Worm (Caenorhabditis elegans) whole organism, late embryonic: ENCODE results near the gene F55G1.7.

Experiments used
- C38D4.7 ChIP-seq: fragments of 200-800 bp; sonication (Bioruptor generic); optimal IDR thresholded peaks from 2 replicates; lab custom pipeline; 2018; ENCODE audit warnings: mild to moderate bottlenecking, missing genetic modification characterization, moderate library complexity, missing compliant biosample characterization
- ahr-1 ChIP-seq: sonication (generic microtip); optimal IDR thresholded peaks from 2 replicates; lab custom pipeline; 2016; ENCODE audit warnings: missing genetic modification characterization, missing compliant biosample characterization
- ceh-14 ChIP-seq: sonication (generic microtip); optimal IDR thresholded peaks from 2 replicates; lab custom pipeline; 2016; ENCODE audit warnings: missing genotype, missing genetic modification characterization, missing compliant biosample characterization
- ceh-22 ChIP-seq: sonication (generic microtip); optimal IDR thresholded peaks from 2 replicates; lab custom pipeline; 2017; ENCODE audit warnings: missing biosample characterization, missing genetic modification characterization
- ceh-30 ChIP-seq: fragments of 150-350 bp; optimal IDR thresholded peaks from 2 replicates; lab custom pipeline; 2014; ENCODE audit warnings: missing biosample characterization, missing genetic modification characterization
- ceh-31 ChIP-seq: sonication (generic microtip); optimal IDR thresholded peaks from 2 replicates; lab custom pipeline; 2016; ENCODE audit warnings: missing genetic modification characterization, missing compliant biosample characterization
- ceh-45 ChIP-seq: fragments of 200-800 bp; sonication (Bioruptor generic); IDR thresholded peaks from 2 replicates; pipeline ENCODE4 v1.3.6; 2022; ENCODE audit warnings: missing genetic modification reagents, missing genetic modification characterization, missing compliant biosample characterization
- ceh-48 ChIP-seq: sonication (generic microtip); optimal IDR thresholded peaks from 2 replicates; lab custom pipeline; 2016; ENCODE audit warnings: missing genetic modification characterization, inconsistent platforms, missing compliant biosample characterization
- ceh-9 ChIP-seq: sonication (generic microtip); optimal IDR thresholded peaks from 2 replicates; lab custom pipeline; 2016; ENCODE audit warnings: mild to moderate bottlenecking, missing genetic modification characterization, inconsistent platforms, missing compliant biosample characterization
- dmd-4 ChIP-seq: sonication (generic microtip); optimal IDR thresholded peaks from 2 replicates; lab custom pipeline; 2016; ENCODE audit warnings: borderline replicate concordance, missing genetic modification characterization, missing compliant biosample characterization
- dve-1 ChIP-seq: sonication (generic microtip); optimal IDR thresholded peaks from 2 replicates; lab custom pipeline; 2017; ENCODE audit warnings: antibody characterized with exemption, mild to moderate bottlenecking, missing genetic modification characterization, missing compliant biosample characterization
- elt-2 ChIP-seq: sonication (generic microtip); optimal IDR thresholded peaks from 2 replicates; lab custom pipeline; 2016; ENCODE audit warnings: missing genetic modification reagents, missing genetic modification characterization, missing compliant biosample characterization
- fkh-10 ChIP-seq: fragments of 150-350 bp; optimal IDR thresholded peaks from 2 replicates; lab custom pipeline; 2014; ENCODE audit warnings: missing biosample characterization, missing genetic modification reagents, missing genetic modification characterization
- fkh-6 ChIP-seq: sonication (generic microtip); optimal IDR thresholded peaks from 2 replicates; lab custom pipeline; 2016; ENCODE audit warnings: missing genetic modification characterization, missing compliant biosample characterization
- gmeb-2 ChIP-seq: sonication (generic microtip); optimal IDR thresholded peaks from 2 replicates; lab custom pipeline; 2016; ENCODE audit warnings: missing genetic modification characterization, inconsistent platforms, missing compliant biosample characterization
- hlh-15 ChIP-seq: sonication (generic microtip); optimal IDR thresholded peaks from 2 replicates; lab custom pipeline; 2016; ENCODE audit warnings: missing genetic modification characterization, missing compliant biosample characterization
- hlh-6 ChIP-seq: sonication (generic microtip); optimal IDR thresholded peaks from 2 replicates; lab custom pipeline; 2016; ENCODE audit warnings: missing genotype, missing genetic modification characterization, missing compliant biosample characterization
- hlh-8 ChIP-seq: sonication (generic microtip); optimal IDR thresholded peaks from 2 replicates; lab custom pipeline; 2016; ENCODE audit warnings: missing genotype, missing genetic modification characterization, missing compliant biosample characterization
- lin-11 ChIP-seq: fragments of 200-800 bp; sonication (Bioruptor generic); optimal IDR thresholded peaks from 2 replicates; lab custom pipeline; 2018; ENCODE audit warnings: mild to moderate bottlenecking, missing genetic modification characterization, missing compliant biosample characterization
- madf-2 ChIP-seq: sonication (generic microtip); optimal IDR thresholded peaks from 2 replicates; lab custom pipeline; 2017; ENCODE audit warnings: missing genetic modification characterization, missing compliant biosample characterization
- nhr-11 ChIP-seq: fragments of 150-350 bp; optimal IDR thresholded peaks from 2 replicates; lab custom pipeline; 2014; ENCODE audit warnings: missing biosample characterization, missing genetic modification characterization
- npax-4 ChIP-seq: sonication (generic microtip); optimal IDR thresholded peaks from 2 replicates; lab custom pipeline; 2016; ENCODE audit warnings: missing genetic modification characterization, missing compliant biosample characterization
- pha-2 ChIP-seq: sonication (generic microtip); optimal IDR thresholded peaks from 2 replicates; lab custom pipeline; 2017; ENCODE audit warnings: mild to moderate bottlenecking, missing genetic modification characterization, missing compliant biosample characterization
- pha-4 ChIP-seq: fragments of 150-350 bp; optimal IDR thresholded peaks from 2 replicates; lab custom pipeline; 2018; ENCODE audit warnings: missing biosample characterization, missing genetic modification reagents, missing genetic modification characterization
- pqm-1 ChIP-seq: sonication (generic microtip); optimal IDR thresholded peaks from 2 replicates; lab custom pipeline; 2016; ENCODE audit warnings: missing genetic modification characterization, missing compliant biosample characterization
- pros-1 ChIP-seq: fragments of 150-350 bp; optimal IDR thresholded peaks from 2 replicates; lab custom pipeline; 2014; ENCODE audit warnings: missing biosample characterization, missing genetic modification reagents, missing genetic modification characterization
- ref-2 ChIP-seq: sonication (generic microtip); optimal IDR thresholded peaks from 2 replicates; lab custom pipeline; 2016; ENCODE audit warnings: missing genetic modification characterization, missing compliant biosample characterization
- sox-2 ChIP-seq: fragments of 200-800 bp; sonication (Bioruptor generic); IDR thresholded peaks from 2 replicates; pipeline ENCODE4 v1.3.6; 2022; ENCODE audit warnings: missing genetic modification reagents, missing genetic modification characterization, missing compliant biosample characterization
- sox-4 ChIP-seq: sonication (generic microtip); optimal IDR thresholded peaks from 2 replicates; lab custom pipeline; 2017; ENCODE audit warnings: mild to moderate bottlenecking, missing genetic modification characterization, inconsistent platforms, missing compliant biosample characterization
- syd-9 ChIP-seq: sonication (generic microtip); optimal IDR thresholded peaks from 2 replicates; lab custom pipeline; 2016; ENCODE audit warnings: mild to moderate bottlenecking, missing genetic modification characterization, moderate library complexity, missing compliant biosample characterization
- tbx-2 ChIP-seq: sonication (generic microtip); optimal IDR thresholded peaks from 2 replicates; lab custom pipeline; 2016; ENCODE audit warnings: missing genetic modification characterization, missing compliant biosample characterization
- unc-3 ChIP-seq, 2 experiments: fragments of 200-800 bp in 1 of 2; sonication (Bioruptor generic) in 1 of 2; sonication (generic microtip) in 1 of 2; conservative IDR thresholded peaks in 1 of 2; optimal IDR thresholded peaks in 1 of 2; 2 replicates each; pipeline versions ENCODE4 v1.3.6 to Lab custom; 2016 to 2022; ENCODE audit warnings: missing compliant biosample characterization in 2 of 2, missing genetic modification characterization in 2 of 2, missing genetic modification reagents in 1 of 2
- unc-42 ChIP-seq: sonication (generic microtip); optimal IDR thresholded peaks from 2 replicates; lab custom pipeline; 2016; ENCODE audit warnings: missing genotype, missing genetic modification characterization, missing compliant biosample characterization
- unc-55 ChIP-seq: sonication (generic microtip); optimal IDR thresholded peaks from 2 replicates; lab custom pipeline; 2017; ENCODE audit warnings: missing biosample characterization, missing genetic modification reagents, missing genetic modification characterization
- unc-86 ChIP-seq: sonication (generic microtip); optimal IDR thresholded peaks from 2 replicates; lab custom pipeline; 2016; ENCODE audit warnings: missing genetic modification characterization, missing compliant biosample characterization
- zip-5 ChIP-seq: sonication (generic microtip); optimal IDR thresholded peaks from 2 replicates; lab custom pipeline; 2016; ENCODE audit warnings: missing genetic modification characterization, missing compliant biosample characterization
- ztf-16 ChIP-seq: sonication (generic microtip); optimal IDR thresholded peaks from 2 replicates; lab custom pipeline; 2017; ENCODE audit warnings: missing genetic modification characterization, missing compliant biosample characterization

The F55G1.7 gene

DNA sequence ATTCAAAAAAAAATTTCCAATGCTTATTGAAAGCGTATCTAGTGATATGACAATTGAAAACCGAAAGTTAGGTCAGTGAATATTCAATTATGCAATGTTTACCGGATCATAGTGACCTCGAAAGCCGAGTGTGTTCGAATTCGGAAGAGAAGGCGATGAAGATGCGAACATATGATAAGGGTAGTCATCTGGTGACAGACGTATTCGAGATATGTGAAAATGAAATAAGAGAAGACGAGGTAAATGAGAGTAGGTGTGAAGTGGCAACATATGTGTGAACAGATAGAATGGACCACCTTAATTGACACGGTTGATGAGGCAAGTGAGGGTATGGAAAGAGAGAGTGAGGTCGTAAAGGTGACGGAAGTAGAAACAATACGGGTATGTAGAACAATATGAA, 14.7 kb downstream of the F55G1.7 start:
- TF ChIP-seq npax-4 (tag; lab: Kevin White, UChicago) (no peak), ref-2 (tag; lab: Kevin White, UChicago) (peak; percentile 6), pha-2 (tag; lab: Kevin White, UChicago) (no peak), ceh-30 (tag; lab: Kevin White, UChicago) (no peak), ceh-31 (tag; lab: Kevin White, UChicago) (peak; percentile 3), unc-42 (no peak), gmeb-2 (tag; lab: Kevin White, UChicago) (no peak), elt-2 (tag; lab: Kevin White, UChicago) (no peak), sox-4 (no peak), dve-1 (tag; lab: Kevin White, UChicago) (no peak), ceh-9 (tag; lab: Kevin White, UChicago) (no peak)

- TF ChIP-seq ceh-31 (tag; lab: Kevin White, UChicago): peak; percentile 32
- TF ChIP-seq pha-4 (tag; lab: Kevin White, UChicago): no peak
- no peak for TF ChIP-seq elt-2 (tag; lab: Kevin White, UChicago)
- peak; percentile 43 for TF ChIP-seq unc-42
- no peak for TF ChIP-seq ztf-16 (tag; lab: Kevin White, UChicago)
- TF ChIP-seq hlh-6 (tag; lab: Kevin White, UChicago): no peak
- TF ChIP-seq fkh-6 (tag; lab: Kevin White, UChicago): no peak
- no peak for TF ChIP-seq unc-55 (GFP tag; lab: Kevin White, UChicago)
- TF ChIP-seq madf-2 (tag; lab: Kevin White, UChicago): no peak
- peak; percentile 21 for TF ChIP-seq ceh-14
Measured at ce11 chrIV:7453661-7454159, 15.9 kb downstream of the F55G1.7 start.

DNA sequence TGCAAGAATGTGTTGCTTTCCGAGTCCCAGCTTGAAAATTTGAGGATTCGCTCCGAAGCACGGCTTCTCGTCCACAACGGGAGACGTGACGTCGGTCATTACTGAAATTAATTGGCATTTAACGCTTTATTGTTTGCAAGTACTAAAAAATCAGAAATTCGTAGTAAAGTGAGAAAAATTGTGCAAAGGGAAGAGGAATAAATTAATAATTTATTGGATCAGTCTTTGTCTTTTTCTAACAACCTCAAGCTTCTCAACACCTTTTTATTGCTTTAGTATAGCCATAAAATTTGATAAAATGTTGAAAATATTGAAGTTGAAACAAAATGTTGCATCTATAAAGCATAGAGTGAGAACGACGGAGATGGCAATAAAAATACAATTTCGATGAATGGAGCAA, 18.3 kb downstream of the F55G1.7 start, which contains the start of gene tes-1:
tes-1 (minus strand) TSS at position 101 of the 400 bp plus-strand sequence.
- no peak for TF ChIP-seq madf-2 (tag; lab: Kevin White, UChicago)
- no peak for TF ChIP-seq pros-1
- no peak for TF ChIP-seq pha-4 (tag; lab: Kevin White, UChicago)
- TF ChIP-seq unc-55 (GFP tag; lab: Kevin White, UChicago): no peak
- no peak for TF ChIP-seq lin-11 (tag; lab: Kevin White, UChicago)
- TF ChIP-seq tbx-2 (tag; lab: Kevin White, UChicago): no peak
- TF ChIP-seq zip-5 (tag; lab: Kevin White, UChicago): no peak
- no peak for TF ChIP-seq C38D4.7
- no peak for TF ChIP-seq ref-2 (tag; lab: Kevin White, UChicago)
- no peak for TF ChIP-seq syd-9 (tag; lab: Kevin White, UChicago)
- no peak for TF ChIP-seq unc-3 (GFP tag; conservative IDR thresholded peaks at IDR 0.05; lab: Robert Waterston, UW)
- TF ChIP-seq unc-3 (tag; optimal IDR thresholded peaks at IDR 0.05; lab: Kevin White, UChicago): no peak
- TF ChIP-seq ceh-22 (tag; lab: Kevin White, UChicago): no peak
- TF ChIP-seq ceh-45 (GFP tag; lab: Robert Waterston, UW): no peak
- TF ChIP-seq sox-2 (GFP tag; lab: Robert Waterston, UW): no peak
- no peak for TF ChIP-seq fkh-6 (tag; lab: Kevin White, UChicago)
- no peak for TF ChIP-seq ceh-48 (tag; lab: Kevin White, UChicago)

- TF ChIP-seq dmd-4 (tag; lab: Kevin White, UChicago): no peak
- no peak for TF ChIP-seq pqm-1 (tag; lab: Kevin White, UChicago)
- no peak for TF ChIP-seq ahr-1 (tag; lab: Kevin White, UChicago)
- no peak for TF ChIP-seq hlh-8 (tag; lab: Kevin White, UChicago)
- no peak for TF ChIP-seq unc-86 (tag; lab: Kevin White, UChicago)
- TF ChIP-seq nhr-11 (tag; lab: Kevin White, UChicago): no peak
- TF ChIP-seq ceh-14: no peak
- no peak for TF ChIP-seq fkh-10
- TF ChIP-seq gmeb-2 (tag; lab: Kevin White, UChicago): no peak
- TF ChIP-seq hlh-15: no peak
Measured at ce11 chrIV:7447556-7447955, 22.1 kb downstream of the F55G1.7 start, which contains the start of gene B0496.2. B0496.2 (plus strand) TSS chrIV:7447856.
